Fruit fly (Drosophila melanogaster): Measurements from ENCODE around the gene Rrp40.

Gene Rrp40

dm6 chr2L:1737057-1737581, 8.6 kb downstream of the Rrp40 start (continued):
- TF ChIP-seq gem (tag; optimal IDR thresholded peaks at IDR 0.05): peak; percentile 94
- TF ChIP-seq Mrtf (GFP tag; IDR thresholded peaks at IDR 0.05): peak; percentile 55; the same call in 1 of the 3 replicates
- TF ChIP-seq fd64A (GFP tag; optimal IDR thresholded peaks at IDR 0.05): peak; percentile 28
- TF ChIP-seq crc (GFP tag; optimal IDR thresholded peaks at IDR 0.05): peak; percentile 82
- peak; percentile 80 for TF ChIP-seq Nf-YA (GFP tag; IDR thresholded peaks at IDR 0.05)
- TF ChIP-seq CG6791 (GFP tag; IDR thresholded peaks at IDR 0.05; ENCODE audit: partially characterized antibody): 0 out of 3 replicates have a peak, but pooled peaks have one; percentile 39
- TF ChIP-seq bcd (GFP tag; optimal IDR thresholded peaks at IDR 0.05): peak; percentile 87
- no peak for TF ChIP-seq sc (optimal IDR thresholded peaks at IDR 0.05)
- peak; percentile 90 for TF ChIP-seq sc (GFP tag; optimal IDR thresholded peaks at IDR 0.05)
- peak; percentile 8 for TF ChIP-seq CG15479 (GFP tag; optimal IDR thresholded peaks at IDR 0.05)
- peak; percentile 45; the same call in 1 of the 3 replicates for TF ChIP-seq sr (GFP tag; IDR thresholded peaks at IDR 0.05)
- TF ChIP-seq CG3163 (GFP tag; optimal IDR thresholded peaks at IDR 0.05): peak; percentile 73
- TF ChIP-seq Lim3 (GFP tag; IDR thresholded peaks at IDR 0.05): peak; percentile 47; the same call in 1 of the 2 replicates
- peak; percentile 54 for TF ChIP-seq toy (GFP tag; IDR thresholded peaks at IDR 0.05)
- 0 out of 2 replicates have a peak, but pooled peaks have one; percentile 51 for TF ChIP-seq ham (GFP tag; IDR thresholded peaks at IDR 0.05)
- TF ChIP-seq mirr (GFP tag; optimal IDR thresholded peaks at IDR 0.05): peak; percentile 40
- peak; percentile 71 for TF ChIP-seq ap (GFP tag; IDR thresholded peaks at IDR 0.05)
- peak; percentile 79; the same call in 1 of the 2 replicates for TF ChIP-seq Awh (GFP tag; IDR thresholded peaks at IDR 0.05)
- TF ChIP-seq Elba2 (GFP tag; optimal IDR thresholded peaks at IDR 0.05): peak; percentile 37
- TF ChIP-seq CG1233 (GFP tag; optimal IDR thresholded peaks at IDR 0.05): peak; percentile 77
- TF ChIP-seq CG10654 (GFP tag; optimal IDR thresholded peaks at IDR 0.05): peak; percentile 83
- peak; percentile 80 to 90 for TF ChIP-seq Trl (optimal IDR thresholded peaks at IDR 0.05)
- TF ChIP-seq Trl (GFP tag; optimal IDR thresholded peaks at IDR 0.05): peak; percentile 88
- peak; percentile 88 for TF ChIP-seq Side (GFP tag; optimal IDR thresholded peaks at IDR 0.05)
- TF ChIP-seq CG9727 (GFP tag; optimal IDR thresholded peaks at IDR 0.05): peak; percentile 88
- TF ChIP-seq sna (GFP tag; IDR thresholded peaks at IDR 0.05; ENCODE audit: partially characterized antibody): 0 out of 2 replicates have a peak, but pooled peaks have one; percentile 14
- peak; percentile 76 for TF ChIP-seq BtbVII (GFP tag; optimal IDR thresholded peaks at IDR 0.05)
- peak; percentile 93 for TF ChIP-seq CG17359 (tag; optimal IDR thresholded peaks at IDR 0.05)
- peak; percentile 68 for TF ChIP-seq trem (tag; optimal IDR thresholded peaks at IDR 0.05)
- peak; percentile 87 for TF ChIP-seq CG11695 (GFP tag; IDR thresholded peaks at IDR 0.05)
- peak; percentile 86 for TF ChIP-seq tgo (GFP tag; IDR thresholded peaks at IDR 0.05)
- peak; percentile 60 for TF ChIP-seq CG11723 (GFP tag; optimal IDR thresholded peaks at IDR 0.05)
- TF ChIP-seq CG10431 (GFP tag; optimal IDR thresholded peaks at IDR 0.05): no peak
- peak; percentile 88 for TF ChIP-seq CG10979 (tag; optimal IDR thresholded peaks at IDR 0.05)
- peak; percentile 59; the same call in 1 of the 2 replicates for TF ChIP-seq CG17612 (GFP tag; IDR thresholded peaks at IDR 0.05)
- peak; percentile 70 for TF ChIP-seq ftz-f1 (GFP tag; optimal IDR thresholded peaks at IDR 0.05)
- TF ChIP-seq Blimp-1 (GFP tag; optimal IDR thresholded peaks at IDR 0.05): peak; percentile 85
- TF ChIP-seq Hr51 (GFP tag; optimal IDR thresholded peaks at IDR 0.05): peak; percentile 85 to 92
- TF ChIP-seq Nf-YB (GFP tag; optimal IDR thresholded peaks at IDR 0.05): peak; percentile 65
- peak; percentile 91 for TF ChIP-seq sisA (GFP tag; IDR thresholded peaks at IDR 0.05)
- peak; percentile 87 for TF ChIP-seq CHES-1-like (GFP tag; optimal IDR thresholded peaks at IDR 0.05)
- peak; percentile 48 for TF ChIP-seq CG3995 (GFP tag; optimal IDR thresholded peaks at IDR 0.05)
- TF ChIP-seq lab (GFP tag; optimal IDR thresholded peaks at IDR 0.05): peak; percentile 88
- peak; percentile 88 for TF ChIP-seq so (GFP tag; IDR thresholded peaks at IDR 0.05)
- peak; percentile 85 for TF ChIP-seq klu (GFP tag; IDR thresholded peaks at IDR 0.05)
- TF ChIP-seq Dad (GFP tag; optimal IDR thresholded peaks at IDR 0.05): peak; percentile 80
- peak in 1 of 2 experiments; percentile 84 for TF ChIP-seq Eip74EF (GFP tag; optimal IDR thresholded peaks at IDR 0.05)
- peak; percentile 91 for TF ChIP-seq phol (tag; optimal IDR thresholded peaks at IDR 0.05)
- peak; percentile 85 for TF ChIP-seq D19A (tag; optimal IDR thresholded peaks at IDR 0.05)
- TF ChIP-seq CG8944 (GFP tag; optimal IDR thresholded peaks at IDR 0.05): peak; percentile 90

Measured in whole organism, embryonic.